Worm (Caenorhabditis elegans) whole organism, young adult: ENCODE results near the gene F56F11.2.
A peak's percentile ranks its signal among the peaks of the same experiment; 100 is the strongest.

ENCODE experiments used
- C06A6.2 ChIP-seq: fragments of 200-800 bp; sonication (Bioruptor generic); conservative IDR thresholded peaks from 2 replicates; pipeline ENCODE4 v1.3.6; 2022; ENCODE audit warnings: missing genetic modification characterization, missing compliant biosample characterization
- C17E4.6 ChIP-seq: fragments of 200-800 bp; sonication (Bioruptor generic); IDR thresholded peaks from 2 replicates; pipeline ENCODE4 v1.3.6; 2022; ENCODE audit warnings: missing genetic modification reagents, missing genetic modification characterization, missing compliant biosample characterization
- D2030.7 ChIP-seq: fragments of 200-800 bp; sonication (Bioruptor generic); IDR thresholded peaks from 2 replicates; pipeline ENCODE4 v1.3.6; 2022; ENCODE audit warnings: missing genetic modification reagents, missing genetic modification characterization, missing compliant biosample characterization
- F23B12.7 ChIP-seq: sonication (generic microtip); optimal IDR thresholded peaks from 2 replicates; lab custom pipeline; 2017; ENCODE audit warnings: missing genetic modification characterization, mild to moderate bottlenecking, missing compliant biosample characterization, antibody characterized with exemption, moderate library complexity; ENCODE audit not compliant: insufficient read depth
- F33H1.4 ChIP-seq: fragments of 200-800 bp; sonication (Bioruptor generic); IDR thresholded peaks from 2 replicates; pipeline ENCODE4 v1.3.6; 2022; ENCODE audit warnings: missing genetic modification reagents, missing genetic modification characterization, missing compliant biosample characterization
- F37B4.10 ChIP-seq: fragments of 200-800 bp; sonication (Bioruptor generic); IDR thresholded peaks from 2 replicates; pipeline ENCODE4 v1.3.6; 2022; ENCODE audit warnings: missing genetic modification characterization, missing compliant biosample characterization
- F52B5.7 ChIP-seq: sonication (generic microtip); optimal IDR thresholded peaks from 2 replicates; lab custom pipeline; 2016; ENCODE audit warnings: mild to moderate bottlenecking, missing genetic modification characterization, missing compliant biosample characterization
- F57C9.4 ChIP-seq: sonication (generic microtip); optimal IDR thresholded peaks from 2 replicates; lab custom pipeline; 2017; ENCODE audit warnings: mild to moderate bottlenecking, missing genetic modification characterization, missing compliant biosample characterization
- Y53F4B.3 ChIP-seq: fragments of 200-800 bp; sonication (Bioruptor generic); IDR thresholded peaks from 2 replicates; pipeline ENCODE4 v1.3.6; 2022; ENCODE audit warnings: missing genetic modification reagents, missing genetic modification characterization, missing compliant biosample characterization
- Y53G8AR.9 ChIP-seq: fragments of 200-800 bp; sonication (Bioruptor generic); conservative IDR thresholded peaks from 2 replicates; pipeline ENCODE4 v1.3.6; 2022; ENCODE audit warnings: missing genetic modification reagents, missing genetic modification characterization, missing compliant biosample characterization
- ama-1 ChIP-seq, 3 experiments: fragments of 150-350 bp in 1 of 3; sonication (generic microtip) in 2 of 3; optimal IDR thresholded peaks; 2 replicates each; lab custom pipeline; 2014 to 2018; ENCODE audit warnings: missing biosample characterization in 2 of 3, missing genetic modification characterization in 2 of 3, missing genetic modification reagents in 2 of 3
- ceh-100 ChIP-seq: fragments of 200-800 bp; sonication (Bioruptor generic); IDR thresholded peaks from 2 replicates; pipeline ENCODE4 v1.3.6; 2022; ENCODE audit warnings: missing genetic modification reagents, missing genetic modification characterization, missing compliant biosample characterization
- ceh-91 ChIP-seq: fragments of 200-800 bp; sonication (Bioruptor generic); IDR thresholded peaks from 2 replicates; pipeline ENCODE4 v1.3.6; 2022; ENCODE audit warnings: missing genetic modification reagents, missing genetic modification characterization, missing compliant biosample characterization
- chd-7 ChIP-seq: sonication (generic microtip); optimal IDR thresholded peaks from 2 replicates; lab custom pipeline; 2016; ENCODE audit warnings: mild to moderate bottlenecking, missing genetic modification characterization, moderate library complexity, missing compliant biosample characterization
- dox-1 ChIP-seq: fragments of 200-800 bp; sonication (Bioruptor generic); IDR thresholded peaks from 2 replicates; pipeline ENCODE4 v1.3.6; 2022; ENCODE audit warnings: missing genetic modification reagents, missing genetic modification characterization, missing compliant biosample characterization
- dpl-1 ChIP-seq: fragments of 150-350 bp; optimal IDR thresholded peaks from 2 replicates; lab custom pipeline; 2014; ENCODE audit warnings: missing biosample characterization, missing genetic modification reagents, missing genetic modification characterization
- egrh-3 ChIP-seq: fragments of 200-800 bp; sonication (Bioruptor generic); IDR thresholded peaks from 2 replicates; pipeline ENCODE4 v1.3.6; 2022; ENCODE audit warnings: missing genetic modification reagents, missing genetic modification characterization, missing compliant biosample characterization
- fkh-3 ChIP-seq: sonication (generic microtip); optimal IDR thresholded peaks from 2 replicates; lab custom pipeline; 2016; ENCODE audit warnings: mild to moderate bottlenecking, missing genetic modification characterization, missing compliant biosample characterization
- him-1 ChIP-seq: sonication (generic microtip); optimal IDR thresholded peaks from 2 replicates; lab custom pipeline; 2016; ENCODE audit warnings: missing genotype, missing genetic modification reagents, missing genetic modification characterization, missing compliant biosample characterization
- hlh-26 ChIP-seq: fragments of 200-800 bp; sonication (Bioruptor generic); conservative IDR thresholded peaks from 2 replicates; pipeline ENCODE4 v1.3.6; 2022; ENCODE audit warnings: missing genetic modification reagents, missing genetic modification characterization, missing compliant biosample characterization
- hmg-1.2 ChIP-seq: fragments of 200-800 bp; sonication (Bioruptor generic); IDR thresholded peaks from 2 replicates; pipeline ENCODE4 v1.3.6; 2022; ENCODE audit warnings: missing genetic modification reagents, missing genetic modification characterization, missing compliant biosample characterization
- hrde-1 ChIP-seq: sonication (generic microtip); optimal IDR thresholded peaks from 2 replicates; lab custom pipeline; 2016; ENCODE audit warnings: missing genetic modification characterization, mild to moderate bottlenecking, missing compliant biosample characterization, moderate library complexity, missing genotype, missing genetic modification reagents, borderline replicate concordance
- lag-1 ChIP-seq: fragments of 200-800 bp; sonication (Bioruptor generic); IDR thresholded peaks from 2 replicates; pipeline ENCODE4 v1.3.6; 2022; ENCODE audit warnings: missing genetic modification reagents, missing genetic modification characterization, missing compliant biosample characterization
- let-526 ChIP-seq: fragments of 200-800 bp; sonication (Bioruptor generic); IDR thresholded peaks from 2 replicates; pipeline ENCODE4 v1.3.6; 2022; ENCODE audit warnings: missing genetic modification reagents, missing genetic modification characterization, missing compliant biosample characterization
- lin-26 ChIP-seq: fragments of 200-800 bp; sonication (Bioruptor generic); IDR thresholded peaks from 2 replicates; pipeline ENCODE4 v1.3.6; 2022; ENCODE audit warnings: missing genetic modification reagents, missing genetic modification characterization, missing compliant biosample characterization
- lin-40 ChIP-seq: sonication (generic microtip); optimal IDR thresholded peaks from 2 replicates; lab custom pipeline; 2016; ENCODE audit warnings: missing genetic modification characterization, mild to moderate bottlenecking, missing compliant biosample characterization, missing genotype, missing genetic modification reagents
- lin-54 ChIP-seq: fragments of 200-800 bp; sonication (Bioruptor generic); optimal IDR thresholded peaks from 2 replicates; lab custom pipeline; 2018; ENCODE audit warnings: mild to moderate bottlenecking, missing genetic modification characterization, missing compliant biosample characterization
- lsl-1 ChIP-seq: fragments of 200-800 bp; sonication (Bioruptor generic); optimal IDR thresholded peaks from 2 replicates; lab custom pipeline; 2018; ENCODE audit warnings: mild to moderate bottlenecking, missing genetic modification characterization, moderate library complexity, missing compliant biosample characterization
- lsy-27 ChIP-seq: sonication (generic microtip); optimal IDR thresholded peaks from 2 replicates; lab custom pipeline; 2017; ENCODE audit warnings: missing genetic modification characterization, mild to moderate bottlenecking, missing compliant biosample characterization, antibody characterized with exemption, missing genotype, borderline replicate concordance; ENCODE audit not compliant: insufficient read depth
- mes-4 ChIP-seq: sonication (generic microtip); optimal IDR thresholded peaks from 2 replicates; lab custom pipeline; 2016; ENCODE audit warnings: missing genotype, missing genetic modification characterization, missing compliant biosample characterization
- mxl-1 ChIP-seq: sonication (generic microtip); optimal IDR thresholded peaks from 2 replicates; lab custom pipeline; 2016; ENCODE audit warnings: missing genetic modification characterization, missing compliant biosample characterization
- nfya-1 ChIP-seq: sonication (generic microtip); optimal IDR thresholded peaks from 2 replicates; lab custom pipeline; 2017; ENCODE audit warnings: antibody characterized with exemption, missing compliant biosample characterization, missing genetic modification characterization, borderline replicate concordance; ENCODE audit not compliant: insufficient read depth
- nfyb-1 ChIP-seq: fragments of 200-800 bp; sonication (Bioruptor generic); IDR thresholded peaks from 2 replicates; pipeline ENCODE4 v1.3.6; 2022; ENCODE audit warnings: missing genetic modification reagents, missing genetic modification characterization, missing compliant biosample characterization
- nhr-179 ChIP-seq: sonication (generic microtip); optimal IDR thresholded peaks from 2 replicates; lab custom pipeline; 2016; ENCODE audit warnings: mild to moderate bottlenecking, missing genetic modification characterization, missing compliant biosample characterization
- pha-4 ChIP-seq: fragments of 150-350 bp; sonication (generic microtip); optimal IDR thresholded peaks from 2 replicates; lab custom pipeline; 2014; ENCODE audit warnings: missing biosample characterization, missing genetic modification reagents, missing genetic modification characterization
- rec-8 ChIP-seq, 2 experiments: sonication (generic microtip); optimal IDR thresholded peaks; 2 replicates each; lab custom pipeline; 2016; ENCODE audit warnings: mild to moderate bottlenecking in 2 of 2, missing genetic modification characterization in 2 of 2, missing genetic modification reagents in 2 of 2, missing genotype in 2 of 2, missing biosample characterization in 1 of 2, missing compliant biosample characterization in 1 of 2, moderate library complexity in 1 of 2
- snpc-1.3 ChIP-seq: sonication (generic microtip); optimal IDR thresholded peaks from 2 replicates; lab custom pipeline; 2017; ENCODE audit warnings: missing genetic modification characterization, mild to moderate bottlenecking, missing compliant biosample characterization, antibody characterized with exemption, moderate library complexity, missing genotype, missing genetic modification reagents; ENCODE audit not compliant: insufficient read depth
- tbp1 ChIP-seq: fragments of 200-800 bp; sonication (Bioruptor generic); optimal IDR thresholded peaks from 2 replicates; lab custom pipeline; 2018; ENCODE audit warnings: mild to moderate bottlenecking, missing genetic modification characterization, missing compliant biosample characterization
- unc-130 ChIP-seq: sonication (generic microtip); optimal IDR thresholded peaks from 2 replicates; lab custom pipeline; 2016; ENCODE audit warnings: missing genetic modification reagents, missing genetic modification characterization, missing compliant biosample characterization
- zfh-2 ChIP-seq: fragments of 200-800 bp; sonication (Bioruptor generic); conservative IDR thresholded peaks from 2 replicates; pipeline ENCODE4 v1.3.6; 2022; ENCODE audit warnings: missing genetic modification reagents, missing genetic modification characterization, missing compliant biosample characterization
- ztf-3 ChIP-seq: fragments of 200-800 bp; sonication (Bioruptor generic); optimal IDR thresholded peaks from 2 replicates; lab custom pipeline; 2018; ENCODE audit warnings: mild to moderate bottlenecking, missing genetic modification characterization, missing compliant biosample characterization

F56F11.2 gene

DNA sequence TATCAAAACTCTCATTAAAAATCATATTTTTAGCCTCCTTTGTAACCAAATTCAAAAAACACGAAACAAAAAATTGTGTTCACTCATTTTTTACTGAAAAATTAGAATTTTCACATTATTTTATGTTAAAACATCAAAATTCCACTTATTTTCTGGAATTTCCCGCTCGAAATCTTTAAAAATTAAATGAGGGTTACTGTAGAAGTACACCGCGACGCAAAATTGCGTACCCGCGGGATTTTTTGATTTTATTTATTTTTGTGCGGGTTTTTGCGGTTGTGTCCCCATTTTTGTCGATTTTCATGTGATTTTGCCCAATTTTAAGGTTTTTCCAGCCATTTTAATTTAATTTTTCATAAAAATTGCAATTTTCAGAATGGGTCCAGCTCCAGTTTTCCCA is 23.8 kb upstream of the F56F11.2 start (continued):
- peak; percentile 80 for TF ChIP-seq dpl-1 (GFP tag; lab: Kevin White, UChicago)
- 0 out of 2 replicates have a peak, but pooled peaks have one; percentile 32 for TF ChIP-seq nfyb-1 (GFP tag; lab: Robert Waterston, UW)
- peak; percentile 94 for TF ChIP-seq lsl-1 (GFP tag; lab: Kevin White, UChicago)
- no peak for TF ChIP-seq egrh-3
- no peak for TF ChIP-seq hrde-1 (tag; lab: Kevin White, UChicago)
- no peak for TF ChIP-seq let-526 (GFP tag; lab: Robert Waterston, UW)
- peak; percentile 20 for TF ChIP-seq tbp1 (GFP tag; lab: Kevin White, UChicago)
- TF ChIP-seq F23B12.7, result no peak
- TF ChIP-seq ama-1 (optimal IDR thresholded peaks at IDR 0.05; lab: Kevin White, UChicago), result no peak
- no peak for TF ChIP-seq ama-1 (GFP tag; optimal IDR thresholded peaks at IDR 0.05; lab: Kevin White, UChicago)
- TF ChIP-seq Y53F4B.3, result no peak
- TF ChIP-seq unc-130 (GFP tag; lab: Kevin White, UChicago), result peak; percentile 33
- TF ChIP-seq him-1 (tag; lab: Kevin White, UChicago), result peak; percentile 61
- peak; percentile 16 for TF ChIP-seq snpc-1.3
- no peak for TF ChIP-seq lsy-27 (tag; lab: Kevin White, UChicago)

DNA sequence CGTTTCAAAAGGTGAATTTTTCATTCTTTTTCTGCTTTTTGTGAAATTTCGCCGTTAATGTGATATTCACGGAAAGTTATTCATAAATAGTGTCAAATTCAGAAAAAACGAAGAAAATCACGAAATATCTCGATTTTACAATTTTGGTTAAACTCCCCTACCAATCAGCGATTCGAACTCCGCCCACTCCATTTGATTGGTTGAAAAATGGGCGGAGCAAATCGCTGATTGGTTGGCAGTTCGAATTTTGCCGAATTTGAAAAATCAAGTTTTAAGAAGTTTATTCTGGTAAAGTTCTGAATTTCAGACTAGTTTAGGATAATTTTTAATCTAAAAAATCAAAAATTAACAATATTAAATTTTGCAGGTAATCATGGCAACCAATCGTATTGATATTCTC is 17.4 kb upstream of the F56F11.2 start:
- no peak for TF ChIP-seq pha-4 (tag; lab: Kevin White, UChicago)
- no peak for TF ChIP-seq ztf-3 (GFP tag; lab: Kevin White, UChicago)
- no peak for TF ChIP-seq lag-1
- TF ChIP-seq mes-4 (tag; lab: Kevin White, UChicago), result no peak
- TF ChIP-seq D2030.7 (GFP tag; lab: Robert Waterston, UW), result no peak
- TF ChIP-seq ceh-91 (GFP tag; lab: Robert Waterston, UW), result no peak
- no peak for TF ChIP-seq dox-1 (GFP tag; lab: Robert Waterston, UW)
- no peak for TF ChIP-seq ceh-100 (GFP tag; lab: Robert Waterston, UW)
- TF ChIP-seq hlh-26 (GFP tag; lab: Robert Waterston, UW), result no peak
- TF ChIP-seq C06A6.2, result no peak
- TF ChIP-seq F33H1.4, result no peak

DNA sequence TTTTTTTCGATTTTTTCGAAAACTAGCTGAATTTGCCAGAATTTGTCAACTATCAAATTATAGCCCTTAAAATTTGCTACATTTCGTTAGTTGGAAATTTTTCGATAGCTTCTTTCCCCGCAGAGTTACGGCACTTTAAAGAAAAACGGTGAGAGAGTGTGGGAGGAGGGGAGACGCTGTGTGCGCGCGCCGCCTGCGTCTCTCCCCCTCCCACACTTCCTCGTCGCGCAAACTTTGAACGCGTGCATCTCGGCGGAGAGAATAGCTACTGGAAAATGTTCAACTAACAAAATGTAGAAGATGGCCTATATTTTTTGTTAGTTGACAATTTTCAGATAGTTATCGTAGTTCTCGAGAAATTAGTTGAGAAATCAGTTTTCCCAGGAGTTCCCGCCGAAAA is 15.5 kb upstream of the F56F11.2 start:
- TF ChIP-seq hmg-1.2 (GFP tag; lab: Robert Waterston, UW) (peak; percentile 86), C06A6.2 (no peak), zfh-2 (GFP tag; lab: Robert Waterston, UW) (peak; percentile 51)

DNA sequence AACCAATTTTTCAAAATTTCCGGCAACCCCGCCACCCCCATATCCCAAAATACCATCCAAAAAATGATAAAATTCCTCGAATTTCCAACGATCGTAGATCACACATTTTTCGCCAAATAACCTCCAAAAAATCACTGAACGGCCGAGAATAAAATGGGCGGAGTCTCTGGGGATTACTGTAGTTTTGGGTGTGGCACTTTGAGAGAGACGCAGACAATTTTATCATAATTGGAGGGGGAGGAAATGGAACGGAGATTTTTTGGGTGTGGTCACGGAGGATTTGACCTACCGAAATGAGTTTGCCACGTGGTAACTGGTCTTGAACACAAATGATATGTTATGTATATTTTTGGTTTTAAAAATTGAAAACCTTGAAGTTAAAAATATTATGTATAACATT is 13.7 kb upstream of the F56F11.2 start:
- TF ChIP-seq rec-8 (tag; optimal IDR thresholded peaks at IDR 0.05; lab: Kevin White, UChicago), result no peak
- no peak for TF ChIP-seq tbp1 (GFP tag; lab: Kevin White, UChicago)
- TF ChIP-seq him-1 (tag; lab: Kevin White, UChicago), result no peak
- TF ChIP-seq chd-7, result no peak
- no peak for TF ChIP-seq F37B4.10 (GFP tag; lab: Robert Waterston, UW)
- TF ChIP-seq F57C9.4, result no peak
- TF ChIP-seq Y53G8AR.9, result no peak
- TF ChIP-seq lin-40, result no peak
- no peak for TF ChIP-seq mxl-1
- TF ChIP-seq lin-26 (GFP tag; lab: Robert Waterston, UW), result no peak
- TF ChIP-seq fkh-3 (tag; lab: Kevin White, UChicago), result no peak
- TF ChIP-seq zfh-2 (GFP tag; lab: Robert Waterston, UW), result no peak
- TF ChIP-seq mes-4 (tag; lab: Kevin White, UChicago), result no peak
- TF ChIP-seq nhr-179 (tag; lab: Kevin White, UChicago), result no peak
- TF ChIP-seq F52B5.7 (tag; lab: Kevin White, UChicago), result no peak
- no peak for TF ChIP-seq nfya-1 (tag; lab: Kevin White, UChicago)
- no peak for TF ChIP-seq lin-54 (GFP tag; lab: Kevin White, UChicago)
- no peak for TF ChIP-seq C17E4.6 (GFP tag; lab: Robert Waterston, UW)
- no peak for TF ChIP-seq F23B12.7
